Worm (Caenorhabditis elegans) whole organism, late embryonic: ENCODE results near the gene Y6E2A.10.
"Not testable (repeated sequence)": the region's sequence is repeated elsewhere in the genome, so short reads cannot be mapped to it uniquely, and the experiment has no call there.

Experiments used
- ceh-45 ChIP-seq: fragments of 200-800 bp; sonication (Bioruptor generic); IDR thresholded peaks from 2 replicates; pipeline ENCODE4 v1.3.6; 2022; ENCODE audit warnings: missing genetic modification reagents, missing genetic modification characterization, missing compliant biosample characterization
- hlh-13 ChIP-seq: fragments of 200-800 bp; sonication (Bioruptor generic); optimal IDR thresholded peaks from 2 replicates; lab custom pipeline; 2018; ENCODE audit warnings: mild to moderate bottlenecking, missing genetic modification characterization, missing compliant biosample characterization
- pag-3 ChIP-seq: sonication (generic microtip); optimal IDR thresholded peaks from 2 replicates; lab custom pipeline; 2016; ENCODE audit warnings: missing compliant biosample characterization, missing genetic modification characterization, borderline replicate concordance
- sox-4 ChIP-seq: sonication (generic microtip); optimal IDR thresholded peaks from 2 replicates; lab custom pipeline; 2017; ENCODE audit warnings: mild to moderate bottlenecking, missing genetic modification characterization, inconsistent platforms, missing compliant biosample characterization
- zip-5 ChIP-seq: sonication (generic microtip); optimal IDR thresholded peaks from 2 replicates; lab custom pipeline; 2016; ENCODE audit warnings: missing genetic modification characterization, missing compliant biosample characterization

ce11 chrV:15767385-15767784 is 37.0 kb upstream of the Y6E2A.10 start:
- not testable (repeated sequence) for TF ChIP-seq zip-5 (tag; lab: Kevin White, UChicago); hlh-13 (GFP tag; lab: Kevin White, UChicago); sox-4 (tag; lab: Kevin White, UChicago); pag-3
- TF ChIP-seq ceh-45 (GFP tag; lab: Robert Waterston, UW), result 0 out of 2 replicates have a peak, but pooled peaks have one; percentile 37
